Worm (Caenorhabditis elegans): ENCODE results near the gene nhr-242.
A peak's percentile ranks its signal among the peaks of the same experiment; 100 is the strongest.

nhr-242 gene

DNA sequence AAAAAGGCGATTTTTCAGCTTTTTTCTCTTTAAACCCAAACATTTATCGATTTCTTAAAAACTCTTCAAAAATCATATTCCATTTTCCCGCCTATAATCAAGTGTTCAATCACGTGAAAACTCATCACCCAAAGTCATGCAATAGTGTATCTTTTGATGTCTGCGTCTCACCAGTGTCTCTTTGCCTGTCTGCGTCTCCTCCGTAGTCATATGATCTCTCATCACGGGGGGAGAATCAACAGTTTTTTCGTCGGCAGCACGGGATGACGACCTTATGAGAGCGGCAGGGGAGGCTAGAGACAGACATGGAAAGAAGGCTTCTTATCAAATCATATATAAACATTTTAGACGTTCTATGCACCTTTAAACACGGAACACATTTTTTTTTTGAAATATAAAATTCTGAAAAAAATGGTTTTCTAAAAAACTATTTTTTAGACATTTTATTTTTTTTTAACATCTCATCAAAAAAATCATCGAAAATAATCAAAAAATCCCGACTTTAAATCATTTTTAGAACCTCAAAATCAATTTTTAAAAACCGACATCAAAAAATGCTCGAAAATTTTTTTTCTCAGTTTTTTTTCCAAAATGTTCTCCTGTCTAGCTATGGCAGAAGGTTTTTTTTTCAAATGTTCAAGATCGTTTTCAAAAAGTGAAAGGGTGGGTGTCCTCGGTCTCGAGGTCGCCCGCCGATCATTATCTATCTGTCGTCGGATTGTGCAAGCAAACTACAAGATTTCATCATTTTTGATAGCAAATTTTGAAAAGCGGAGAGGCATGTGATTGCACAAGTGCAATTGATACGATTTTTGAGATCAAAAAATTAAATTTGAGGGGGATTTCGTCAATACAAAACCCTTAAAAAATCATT, 20.8 kb upstream of the nhr-242 start (continued):
- TF ChIP-seq fos-1 (tag; optimal IDR thresholded peaks at IDR 0.05), result peak; percentile 46
- peak; percentile 95 for TF ChIP-seq jun-1 (tag; optimal IDR thresholded peaks at IDR 0.05)
- TF ChIP-seq egl-27 (tag; optimal IDR thresholded peaks at IDR 0.05), result no peak
- peak; percentile 90 for TF ChIP-seq ztf-7 (tag; optimal IDR thresholded peaks at IDR 0.05)
- TF ChIP-seq fkh-10 (GFP tag; optimal IDR thresholded peaks at IDR 0.05), result peak; percentile 65
- TF ChIP-seq ceh-82 (tag; optimal IDR thresholded peaks at IDR 0.05), result no peak
- peak; percentile 93 for TF ChIP-seq pha-4 (GFP tag; IDR thresholded peaks at IDR 0.05)
- peak; percentile 94 for TF ChIP-seq pha-4 (tag; optimal IDR thresholded peaks at IDR 0.05)
- no peak for TF ChIP-seq dmd-8 (GFP tag; IDR thresholded peaks at IDR 0.05)
- no peak for TF ChIP-seq daf-12 (tag; optimal IDR thresholded peaks at IDR 0.05)
- no peak for TF ChIP-seq ZK546.5 (tag; optimal IDR thresholded peaks at IDR 0.05)
- peak; percentile 79 for TF ChIP-seq nhr-25 (tag; optimal IDR thresholded peaks at IDR 0.05; ENCODE audit: borderline replicate concordance, insufficient read depth)
- peak; percentile 84 for TF ChIP-seq zip-2 (tag; optimal IDR thresholded peaks at IDR 0.05)
- TF ChIP-seq daf-19 (GFP tag; conservative IDR thresholded peaks at IDR 0.05), result no peak
- TF ChIP-seq hmg-1.1 (GFP tag; IDR thresholded peaks at IDR 0.05), result peak; percentile 95
- peak; percentile 73 for TF ChIP-seq cey-2 (tag; optimal IDR thresholded peaks at IDR 0.05; ENCODE audit: borderline replicate concordance, insufficient read depth)
- no peak for TF ChIP-seq zag-1 (tag; optimal IDR thresholded peaks at IDR 0.05)
- TF ChIP-seq tag-97 (GFP tag; IDR thresholded peaks at IDR 0.05), result no peak

DNA sequence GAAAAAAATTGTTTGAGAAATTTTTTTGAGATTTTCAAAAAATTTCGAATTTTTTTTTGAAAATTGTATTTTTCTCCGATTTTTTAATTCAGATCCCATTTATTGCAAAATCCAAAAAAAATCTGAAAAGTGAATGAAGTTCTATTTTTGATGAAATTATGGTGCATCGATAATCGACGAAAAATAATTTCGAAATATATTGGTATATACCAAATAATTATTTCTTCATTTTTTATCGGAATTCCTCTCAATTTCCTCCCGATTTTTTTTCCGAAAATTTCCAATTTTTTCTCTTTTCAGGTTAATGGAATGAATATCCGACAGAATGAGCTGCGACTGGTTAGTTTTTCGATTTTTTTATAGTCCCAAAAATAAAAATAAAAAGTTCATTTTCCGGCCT, 19.5 kb upstream of the nhr-242 start, which contains the start of gene epg-9:
Gene epg-9, plus strand, starts transcription at position 301 of the 400 bp plus-strand sequence.
- TF ChIP-seq T26A8.4 (GFP tag; IDR thresholded peaks at IDR 0.05), result no peak
- TF ChIP-seq hlh-11 (tag; optimal IDR thresholded peaks at IDR 0.05), result no peak
- TF ChIP-seq ceh-28 (tag; optimal IDR thresholded peaks at IDR 0.05), result no peak
- no peak for TF ChIP-seq nhr-41 (GFP tag; IDR thresholded peaks at IDR 0.05)
- no peak for TF ChIP-seq gei-8 (GFP tag; optimal IDR thresholded peaks at IDR 0.05)
- no peak for TF ChIP-seq hif-1 (tag; optimal IDR thresholded peaks at IDR 0.05)
- no peak for TF ChIP-seq ceh-82 (tag; optimal IDR thresholded peaks at IDR 0.05)
- no peak for TF ChIP-seq nhr-28 (tag; optimal IDR thresholded peaks at IDR 0.05)
- TF ChIP-seq daf-19 (GFP tag; conservative IDR thresholded peaks at IDR 0.05), result no peak
- TF ChIP-seq snpc-1.2 (GFP tag; IDR thresholded peaks at IDR 0.05), result no peak
- TF ChIP-seq fos-1 (tag; optimal IDR thresholded peaks at IDR 0.05), result no peak
- TF ChIP-seq arid-1 (GFP tag; conservative IDR thresholded peaks at IDR 0.05), result no peak
- TF ChIP-seq ama-1 (optimal IDR thresholded peaks at IDR 0.05), result no peak
- no peak for TF ChIP-seq nhr-25 (tag; optimal IDR thresholded peaks at IDR 0.05; ENCODE audit: borderline replicate concordance, insufficient read depth)
- TF ChIP-seq F10B5.3 (tag; optimal IDR thresholded peaks at IDR 0.05), result no peak
- no peak for TF ChIP-seq nhr-11 (tag; optimal IDR thresholded peaks at IDR 0.05)
- TF ChIP-seq zfp-2 (tag; optimal IDR thresholded peaks at IDR 0.05), result no peak
- no peak for TF ChIP-seq T20F7.1 (GFP tag; optimal IDR thresholded peaks at IDR 0.05)
- TF ChIP-seq F44E2.7 (GFP tag; IDR thresholded peaks at IDR 0.05), result no peak
- TF ChIP-seq attf-4 (tag; optimal IDR thresholded peaks at IDR 0.05), result no peak

- TF ChIP-seq vab-7 (GFP tag; IDR thresholded peaks at IDR 0.05) (no peak), T26A8.4 (GFP tag; IDR thresholded peaks at IDR 0.05) (peak; percentile 63), ceh-44 (GFP tag; IDR thresholded peaks at IDR 0.05) (no peak), F49E8.2 (tag; optimal IDR thresholded peaks at IDR 0.05; ENCODE audit: borderline replicate concordance) (no peak), daf-12 (tag; optimal IDR thresholded peaks at IDR 0.05) (no peak), R02D3.7 (tag; optimal IDR thresholded peaks at IDR 0.05) (no peak), ces-1 (GFP tag; optimal IDR thresholded peaks at IDR 0.05) (no peak), nhr-48 (tag; optimal IDR thresholded peaks at IDR 0.05) (peak; percentile 67), F26F4.8 (GFP tag; conservative IDR thresholded peaks at IDR 0.05) (no peak), unc-130 (GFP tag; optimal IDR thresholded peaks at IDR 0.05) (no peak), tra-1 (GFP tag; IDR thresholded peaks at IDR 0.05) (no peak), mxl-3 (GFP tag; optimal IDR thresholded peaks at IDR 0.05) (peak; percentile 55), hif-1 (tag; optimal IDR thresholded peaks at IDR 0.05) (peak in 1 of 2 experiments; percentile 77), ceh-82 (tag; optimal IDR thresholded peaks at IDR 0.05) (no peak), zag-1 (tag; optimal IDR thresholded peaks at IDR 0.05) (no peak), lin-1 (GFP tag; IDR thresholded peaks at IDR 0.05) (0 out of 2 replicates have a peak, but pooled peaks have one; percentile 16), lin-13 (GFP tag; optimal IDR thresholded peaks at IDR 0.05) (peak; percentile 69), pqm-1 (tag; optimal IDR thresholded peaks at IDR 0.05) (peak; percentile 35), nhr-28 (tag; optimal IDR thresholded peaks at IDR 0.05) (peak; percentile 78), fkh-10 (GFP tag; optimal IDR thresholded peaks at IDR 0.05) (peak; percentile 49), gei-8 (GFP tag; optimal IDR thresholded peaks at IDR 0.05) (no peak)
Observed at ce11 chrIV:2599634-2600033, 18.3 kb upstream of the nhr-242 start.

Measured in whole organism, L4 larva.